Fruit fly (Drosophila melanogaster): Measurements from ENCODE around the gene CG13674.

Gene CG13674

DNA sequence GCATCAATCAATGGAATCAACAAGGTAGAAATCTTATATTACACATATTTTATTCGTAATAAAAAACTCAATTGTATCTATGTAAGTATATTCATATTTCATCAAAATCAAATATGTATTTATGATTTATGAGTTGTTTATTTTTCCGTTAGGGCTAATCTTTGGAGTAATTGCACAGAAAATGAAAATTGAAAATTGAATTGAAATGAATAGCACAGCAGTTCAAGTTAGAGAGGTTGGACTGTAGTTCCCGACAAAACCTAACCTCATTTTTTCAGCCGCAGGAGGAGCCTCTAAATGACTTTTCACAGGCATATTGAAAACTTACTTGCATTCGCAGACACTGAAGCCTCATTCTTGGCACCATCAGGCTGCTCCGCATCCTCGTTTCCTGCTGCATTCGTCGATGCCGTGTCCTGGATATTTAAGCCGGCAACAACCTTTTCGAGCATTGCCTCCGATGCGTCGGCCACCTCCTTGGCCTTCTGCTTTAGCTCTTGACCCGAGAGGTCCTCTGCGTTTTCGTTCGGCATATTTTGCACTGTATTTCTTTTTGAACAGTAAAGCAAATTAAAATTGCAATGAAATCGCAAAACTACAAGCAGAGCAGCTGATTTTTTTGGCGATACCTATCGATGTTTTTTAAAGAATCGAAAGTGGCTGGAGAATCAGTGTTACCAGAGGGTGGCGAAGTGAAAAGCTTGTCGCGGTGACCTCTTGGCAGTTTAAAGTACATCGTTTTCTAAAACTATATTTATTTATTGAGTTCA is 40.8 kb downstream of the CG13674 start, which contains the start of gene Nmt:
Gene Nmt, minus strand, starts transcription at position 635 of the 770 bp plus-strand sequence.
- no peak for TF ChIP-seq CG13204 (GFP tag; optimal IDR thresholded peaks at IDR 0.05)
- no peak for TF ChIP-seq CG32121 (GFP tag; IDR thresholded peaks at IDR 0.05)
- no peak for TF ChIP-seq CG34367 (tag; optimal IDR thresholded peaks at IDR 0.05)
- TF ChIP-seq EcR (GFP tag; optimal IDR thresholded peaks at IDR 0.05): no peak
- TF ChIP-seq CG12605 (GFP tag; IDR thresholded peaks at IDR 0.05): no peak
- TF ChIP-seq CG14655 (GFP tag; optimal IDR thresholded peaks at IDR 0.05): no peak
- TF ChIP-seq D1 (tag; optimal IDR thresholded peaks at IDR 0.05): no peak
- TF ChIP-seq CG8159 (tag; optimal IDR thresholded peaks at IDR 0.05): peak; percentile 36
- no peak for TF ChIP-seq Pif1A (GFP tag; optimal IDR thresholded peaks at IDR 0.05)
- TF ChIP-seq CG17806 (tag; optimal IDR thresholded peaks at IDR 0.05): peak; percentile 43
- peak; percentile 49 for TF ChIP-seq CG8301 (tag; optimal IDR thresholded peaks at IDR 0.05)
- TF ChIP-seq CG9948 (tag; optimal IDR thresholded peaks at IDR 0.05): peak; percentile 28
- TF ChIP-seq gl (tag; optimal IDR thresholded peaks at IDR 0.05): peak; percentile 3
- no peak for TF ChIP-seq rn (GFP tag; IDR thresholded peaks at IDR 0.05)
- TF ChIP-seq CG15710 (tag; optimal IDR thresholded peaks at IDR 0.05): peak; percentile 19
- no peak for TF ChIP-seq CG4496 (GFP tag; IDR thresholded peaks at IDR 0.05)
- TF ChIP-seq Ets98B (GFP tag; IDR thresholded peaks at IDR 0.05): peak; percentile 42
- TF ChIP-seq fd96Ca (GFP tag; IDR thresholded peaks at IDR 0.05): no peak
- peak; percentile 24 for TF ChIP-seq Snoo (tag; optimal IDR thresholded peaks at IDR 0.05)
- no peak for TF ChIP-seq CG10348 (GFP tag; IDR thresholded peaks at IDR 0.05)
- no peak for TF ChIP-seq Pif1B (GFP tag; optimal IDR thresholded peaks at IDR 0.05)

dm6 chr3L:8175818-8176217 is 43.0 kb downstream of the CG13674 start, which contains the start of gene RecQ4:
RecQ4 (minus strand) TSS chr3L:8175978.
- TF ChIP-seq Pif1A (GFP tag; optimal IDR thresholded peaks at IDR 0.05): no peak
- no peak for TF ChIP-seq D1 (tag; optimal IDR thresholded peaks at IDR 0.05)
- no peak for TF ChIP-seq CG14655 (GFP tag; optimal IDR thresholded peaks at IDR 0.05)
- no peak for TF ChIP-seq EcR (GFP tag; optimal IDR thresholded peaks at IDR 0.05)
- TF ChIP-seq CG32121 (GFP tag; IDR thresholded peaks at IDR 0.05): no peak
- TF ChIP-seq CG10348 (GFP tag; IDR thresholded peaks at IDR 0.05): no peak
- TF ChIP-seq fd96Ca (GFP tag; IDR thresholded peaks at IDR 0.05): no peak
- no peak for TF ChIP-seq CG9948 (tag; optimal IDR thresholded peaks at IDR 0.05)
- TF ChIP-seq gl (tag; optimal IDR thresholded peaks at IDR 0.05): no peak
- no peak for TF ChIP-seq CG12605 (GFP tag; IDR thresholded peaks at IDR 0.05)
- TF ChIP-seq CG13204 (GFP tag; optimal IDR thresholded peaks at IDR 0.05): no peak
- TF ChIP-seq rn (GFP tag; IDR thresholded peaks at IDR 0.05): no peak
